Fruit fly (Drosophila melanogaster) whole organism, larva: ENCODE results near the gene cpb.
A peak's percentile ranks its signal among the peaks of the same experiment; 100 is the strongest.

Experiments
- noc ChIP-seq: fragments of 200-800 bp; sonication (Bioruptor generic); optimal IDR thresholded peaks from 3 replicates; lab custom pipeline; 2019; ENCODE audit warnings: missing biosample characterization, mild to moderate bottlenecking, missing genetic modification characterization, moderate library complexity

cpb gene

DNA sequence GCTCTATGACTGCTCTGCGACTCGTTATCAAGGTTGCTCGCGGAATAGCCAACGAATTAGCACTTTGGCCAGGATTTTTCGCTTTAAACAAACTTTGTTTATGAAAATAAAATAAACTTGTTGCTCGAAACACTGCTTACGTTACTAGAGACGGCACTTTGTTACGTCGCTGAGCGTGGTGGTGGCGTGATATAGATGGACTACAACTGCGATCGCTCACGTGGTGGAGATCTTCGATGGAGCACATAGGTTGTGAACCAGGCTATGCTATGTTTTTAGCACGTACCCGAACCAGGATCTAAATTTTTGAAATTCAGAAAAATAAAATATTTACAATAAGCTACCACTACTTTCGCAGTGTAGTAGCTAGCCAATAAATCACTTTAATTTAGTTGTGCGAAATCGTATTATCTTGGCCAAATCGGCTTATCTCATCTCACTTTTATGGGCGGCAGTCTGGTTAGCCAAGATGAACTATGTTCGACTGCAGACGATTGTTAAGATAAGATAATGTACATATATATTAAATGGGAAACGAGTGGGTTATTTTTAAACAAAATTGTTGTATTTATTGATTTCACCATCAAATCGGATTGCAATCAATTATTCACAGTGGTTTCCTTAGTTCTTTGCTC, 11.1 kb downstream of the cpb start, which contains the start of gene frtz:
Gene frtz, minus strand, starts transcription at position 153 of the 635 bp plus-strand sequence.
- peak; percentile 60 for TF ChIP-seq noc

DNA sequence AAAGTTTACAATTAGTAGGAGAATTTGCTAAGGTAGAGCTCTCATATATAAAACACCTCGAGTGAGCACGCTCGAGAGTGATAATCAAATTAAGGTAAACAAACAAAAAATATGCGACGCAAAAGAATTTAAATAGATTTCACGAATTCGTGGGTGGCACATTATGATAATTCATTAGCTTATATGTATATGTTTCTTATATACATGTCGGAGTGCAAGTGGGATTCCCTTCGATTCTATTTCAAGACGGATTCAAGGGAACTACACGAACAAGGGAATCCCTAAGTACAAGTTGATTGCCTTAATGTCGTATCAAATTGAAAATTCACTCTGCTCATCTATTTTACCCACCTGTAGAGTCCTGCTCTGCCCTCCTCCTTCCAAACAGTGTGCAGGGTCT, 12.5 kb downstream of the cpb start:
- no peak for TF ChIP-seq noc

DNA sequence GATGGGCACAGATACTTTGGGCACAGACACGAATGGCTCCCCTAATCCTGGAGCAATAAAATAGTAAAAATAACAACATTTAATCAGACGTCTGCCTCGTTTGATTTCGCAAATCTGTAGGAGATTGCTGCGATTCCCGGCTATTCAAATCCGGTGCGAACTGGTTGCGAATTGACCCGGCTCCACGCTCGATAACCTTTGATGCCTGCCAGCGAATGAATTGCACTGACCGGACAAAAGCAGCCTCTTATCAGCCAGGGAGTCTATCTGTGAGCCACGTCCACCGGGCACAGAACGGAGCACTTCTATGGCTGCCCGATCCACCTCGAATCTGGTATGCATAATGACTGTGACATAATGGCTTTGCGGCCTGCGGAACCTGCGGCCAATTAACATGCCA, 15.3 kb downstream of the cpb start:
- peak; percentile 61 for TF ChIP-seq noc

DNA sequence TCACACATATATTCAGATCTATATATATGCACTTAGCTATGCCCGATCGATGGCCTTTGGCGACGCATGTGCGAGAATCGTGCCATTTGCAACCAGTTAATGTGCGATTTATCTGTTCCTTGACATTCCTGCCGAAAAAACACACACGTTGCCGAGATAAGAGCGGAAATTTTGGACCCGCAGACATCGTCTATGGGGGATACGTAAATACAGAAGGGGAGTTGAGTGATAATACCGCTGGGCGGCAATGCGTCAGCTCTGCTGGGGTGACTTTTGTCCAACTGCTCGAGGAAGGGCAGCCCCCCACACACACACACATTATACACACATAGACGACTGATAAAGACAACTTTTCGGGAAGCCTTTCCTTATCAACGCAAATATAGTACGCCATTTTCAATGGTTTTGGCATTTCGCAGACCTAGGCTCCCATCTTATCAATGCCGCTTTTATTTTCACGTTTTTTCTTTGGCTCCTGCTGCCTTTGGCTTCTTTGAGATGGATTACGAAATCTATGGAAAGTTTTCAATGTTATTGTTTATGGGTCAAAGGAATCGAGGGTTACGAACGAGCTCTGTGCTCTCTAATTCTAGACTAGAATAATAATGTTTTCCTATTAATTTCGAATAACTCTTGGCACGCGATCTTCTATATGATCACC, 16.3 kb downstream of the cpb start:
- peak; percentile 51 for TF ChIP-seq noc

DNA sequence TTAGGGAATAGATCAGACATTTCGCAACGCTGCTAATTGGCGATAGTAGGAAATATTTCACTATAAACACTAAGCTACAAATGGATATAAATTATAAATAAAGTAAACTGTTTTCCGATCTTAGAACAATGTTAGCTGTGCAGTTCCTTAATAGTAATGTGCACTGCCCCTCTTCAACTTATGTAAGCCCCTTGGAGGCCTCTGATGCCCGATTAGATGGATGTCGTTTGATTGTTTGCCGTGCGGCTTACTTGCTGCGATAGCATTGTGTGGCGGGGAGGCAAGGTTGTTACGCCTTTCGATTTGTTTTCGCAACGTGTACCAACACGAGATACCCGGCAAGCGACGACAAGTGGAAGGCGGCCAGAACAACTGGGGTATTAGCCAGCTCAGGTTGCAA, 17.6 kb downstream of the cpb start:
- TF ChIP-seq noc, result no peak

DNA sequence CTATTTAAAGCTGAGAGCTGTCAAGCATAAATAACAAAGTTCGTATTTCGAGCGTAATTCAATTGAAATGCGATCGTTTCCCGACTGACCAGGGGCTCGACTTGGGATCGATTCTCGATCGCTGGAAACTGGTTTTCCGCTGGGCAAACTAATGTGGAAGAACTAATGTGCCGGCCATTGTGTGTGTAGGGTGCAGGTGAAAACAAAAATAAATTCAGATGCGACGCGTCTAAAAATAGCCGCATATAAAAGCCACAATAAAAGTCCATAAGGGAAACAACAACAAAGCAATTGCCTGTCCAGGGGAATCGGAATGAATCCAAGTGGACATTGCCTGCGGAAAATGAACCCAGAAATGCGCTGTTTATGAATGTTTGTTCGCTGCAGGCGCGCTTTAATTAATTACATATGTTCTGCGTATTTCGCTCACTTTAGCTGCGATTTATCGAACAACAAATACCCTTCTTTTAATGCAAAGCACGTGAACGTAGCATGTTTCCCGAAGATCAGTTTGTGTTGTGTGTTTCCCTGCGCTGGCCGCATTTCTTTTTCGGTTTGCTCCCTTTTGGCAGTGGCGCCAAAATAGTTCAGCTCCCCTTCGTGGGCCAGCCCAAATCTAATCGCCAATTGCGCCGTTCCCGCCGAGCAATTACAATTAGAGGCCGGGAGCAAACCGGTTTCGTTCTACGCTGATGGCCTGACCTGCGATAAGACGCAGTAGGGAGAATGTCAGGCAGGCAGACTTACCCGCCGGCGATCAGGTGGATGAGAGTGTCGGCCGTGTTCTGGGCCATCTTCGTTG, 18.6 kb downstream of the cpb start:
- no peak for TF ChIP-seq noc

DNA sequence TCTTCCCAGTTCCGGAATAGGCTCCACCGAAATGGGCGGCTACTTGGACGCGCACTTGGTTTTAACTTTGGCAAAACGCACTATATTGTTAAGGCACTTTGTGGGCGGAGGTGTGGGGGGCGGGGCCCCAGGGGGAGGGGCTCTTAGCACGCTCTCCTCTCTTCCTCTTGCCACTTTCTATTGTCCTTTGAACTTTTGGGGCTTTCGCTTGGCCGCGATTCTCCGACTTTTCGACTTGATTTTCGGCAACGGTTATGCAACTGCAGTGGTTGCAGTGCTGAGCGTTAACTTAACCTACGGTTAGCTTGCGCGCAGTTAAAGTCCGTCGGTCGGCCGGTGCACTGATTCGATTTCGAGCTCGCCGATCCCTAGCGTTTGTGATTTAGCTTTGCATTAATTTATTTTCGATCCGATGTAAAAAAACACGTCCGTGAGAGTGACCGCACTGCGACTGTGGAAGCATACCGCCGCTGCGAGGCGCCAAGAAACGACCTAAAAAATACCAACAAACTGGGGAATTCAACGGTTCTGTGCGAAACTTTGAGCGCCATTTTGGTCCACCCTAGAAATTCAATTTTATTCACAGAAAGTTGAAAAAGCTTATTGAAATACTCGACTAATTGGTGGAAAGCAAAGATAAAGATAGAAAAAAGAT, 19.4 kb downstream of the cpb start, which contains the start of gene Rim2:
Gene Rim2, minus strand, starts transcription at position 452 of the 655 bp plus-strand sequence.
- no peak for TF ChIP-seq noc

DNA sequence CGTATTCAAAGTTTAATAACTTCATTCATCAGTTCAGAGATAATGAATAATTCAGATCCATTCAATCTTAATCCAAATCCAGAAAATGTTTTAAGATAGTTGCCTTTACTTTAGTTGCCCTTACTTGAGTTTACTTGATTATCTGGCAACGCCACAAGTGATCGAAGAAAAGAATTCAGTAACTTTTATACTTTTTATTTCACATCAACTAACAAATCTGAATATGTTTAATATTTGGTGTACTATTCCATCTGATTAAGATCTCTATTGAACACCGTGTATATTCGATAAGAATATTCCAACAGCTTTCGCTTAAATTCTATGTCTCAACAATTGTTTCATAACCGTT, 19.9 kb downstream of the cpb start:
- no peak for TF ChIP-seq noc

DNA sequence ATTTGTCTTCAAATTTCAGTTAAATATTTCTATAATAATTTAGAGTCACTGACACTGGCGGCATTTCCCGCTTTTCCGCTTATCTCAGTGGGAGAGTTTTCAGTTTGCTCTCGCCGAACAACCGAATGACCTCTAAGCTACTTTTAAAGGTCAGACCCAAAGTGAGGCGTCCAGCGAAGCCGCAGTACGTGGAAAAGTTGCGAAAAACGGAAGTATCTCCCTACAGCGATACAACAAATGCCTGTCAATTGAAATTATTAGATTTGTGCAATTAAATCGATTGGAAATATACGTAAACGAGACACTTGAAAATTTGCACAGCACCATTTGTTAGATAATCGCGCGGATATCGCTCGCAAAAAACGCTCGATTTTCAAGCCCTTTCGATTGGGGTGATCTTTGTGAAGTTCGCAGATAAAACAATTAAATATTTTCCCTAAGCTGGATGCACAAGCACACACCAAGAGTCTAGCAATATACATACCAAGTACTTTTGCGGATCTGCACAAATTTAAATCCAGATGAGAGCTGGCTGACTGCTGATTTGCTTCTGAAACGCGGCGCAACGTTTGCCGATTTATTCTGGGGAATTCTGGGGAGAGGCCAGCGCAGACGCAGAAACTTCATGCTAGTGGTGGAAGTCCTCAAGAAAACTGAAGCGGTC, 22.6 kb downstream of the cpb start:
- TF ChIP-seq noc, result no peak

DNA sequence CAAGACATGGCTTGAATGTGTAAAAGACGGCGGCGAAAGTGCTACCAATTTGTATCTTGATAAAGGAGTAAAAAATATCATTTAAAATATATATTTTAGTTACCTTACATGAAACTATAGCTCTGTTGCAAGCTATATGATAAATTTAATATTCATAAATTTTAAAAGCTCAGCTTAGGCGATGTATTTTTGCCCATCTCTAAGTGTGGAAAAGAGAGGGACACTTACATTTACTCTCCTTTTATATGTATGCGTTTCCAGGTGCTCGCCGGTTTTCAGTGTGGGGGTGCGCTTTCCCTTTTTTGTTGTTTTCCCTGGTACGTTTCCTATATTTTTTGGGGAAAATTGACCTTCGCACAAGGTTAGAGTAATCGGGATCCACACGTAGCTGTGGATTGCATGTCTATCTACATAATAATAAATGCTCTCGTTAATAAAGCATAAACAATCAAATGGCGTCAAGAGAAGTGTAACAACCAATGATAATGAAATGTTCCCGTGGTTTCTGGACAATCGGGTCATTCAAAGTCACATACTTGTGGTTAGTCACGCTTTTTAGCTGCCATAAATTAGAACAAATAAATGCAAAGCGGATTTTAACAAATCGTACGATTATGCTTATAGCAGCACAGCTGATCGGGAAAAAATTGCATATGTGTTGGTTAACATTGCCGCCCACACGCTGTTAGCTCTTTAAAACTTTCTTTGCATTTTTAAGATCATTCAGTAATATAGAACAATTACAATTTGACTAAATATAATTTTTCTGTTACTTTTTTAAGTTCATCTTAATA, 23.3 kb downstream of the cpb start:
- peak; percentile 100 for TF ChIP-seq noc

DNA sequence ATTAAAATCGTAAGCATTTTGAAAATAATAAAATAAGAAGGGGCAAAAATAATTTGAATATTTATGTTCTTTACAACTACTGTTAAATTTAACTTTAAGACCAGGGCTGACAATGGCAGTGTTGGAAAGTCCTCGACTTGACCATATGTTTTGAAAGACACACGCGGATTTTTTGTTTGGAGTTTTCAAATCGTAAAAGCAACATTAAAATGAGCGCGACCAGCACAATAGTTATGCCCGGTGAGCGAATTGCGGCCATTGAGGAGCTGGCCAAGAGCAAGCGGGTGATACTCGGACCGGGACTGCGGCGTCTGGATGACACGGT, 23.9 kb downstream of the cpb start, which contains the start of gene Rrp40:
Gene Rrp40, plus strand, starts transcription at position 113 of the 325 bp plus-strand sequence.
- no peak for TF ChIP-seq noc

DNA sequence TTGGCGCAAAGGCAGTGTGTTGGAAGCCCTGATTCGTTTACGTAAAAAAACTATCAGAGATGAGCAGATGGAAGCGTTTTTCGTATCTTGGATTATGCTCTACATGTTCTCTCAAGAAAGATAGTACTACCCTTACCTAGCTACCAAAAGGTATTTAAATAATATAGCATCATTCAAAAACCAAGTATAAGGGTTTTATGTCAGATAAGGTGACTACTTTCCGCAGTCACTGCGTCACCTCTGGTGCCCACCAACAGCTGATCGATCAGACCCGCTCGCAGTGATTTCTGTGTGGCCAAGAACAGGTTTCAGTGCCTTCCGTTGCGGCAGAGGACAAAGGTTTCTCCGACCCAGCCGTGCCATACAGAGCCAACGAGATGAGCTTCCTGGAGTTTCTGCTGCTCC, 24.9 kb downstream of the cpb start, which contains the start of the genes Eno and CG31937:
Gene Eno, minus strand, starts transcription at position 30 of the 405 bp plus-strand sequence.
Gene CG31937, plus strand, starts transcription at position 281 of the 405 bp plus-strand sequence.
- peak; percentile 74 for TF ChIP-seq noc

DNA sequence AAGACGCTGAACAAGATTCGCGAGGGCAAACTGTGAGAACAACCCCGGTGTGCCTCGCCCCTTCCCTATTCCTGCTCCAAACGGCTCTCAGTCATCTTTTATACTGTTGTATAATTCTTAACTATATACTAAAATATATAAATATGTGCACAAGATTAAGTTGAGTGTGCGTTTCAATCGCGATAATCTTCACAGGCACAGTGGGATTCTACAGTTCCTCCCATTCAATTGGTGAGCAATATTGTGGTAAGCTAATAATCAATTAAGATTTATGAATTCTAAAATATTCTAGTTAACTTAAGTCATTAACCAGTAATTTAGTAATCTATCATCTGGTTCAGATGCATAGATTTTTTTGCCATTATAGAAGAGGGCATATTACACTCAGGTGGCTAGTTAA, 26.2 kb downstream of the cpb start:
- TF ChIP-seq noc, result peak; percentile 80

DNA sequence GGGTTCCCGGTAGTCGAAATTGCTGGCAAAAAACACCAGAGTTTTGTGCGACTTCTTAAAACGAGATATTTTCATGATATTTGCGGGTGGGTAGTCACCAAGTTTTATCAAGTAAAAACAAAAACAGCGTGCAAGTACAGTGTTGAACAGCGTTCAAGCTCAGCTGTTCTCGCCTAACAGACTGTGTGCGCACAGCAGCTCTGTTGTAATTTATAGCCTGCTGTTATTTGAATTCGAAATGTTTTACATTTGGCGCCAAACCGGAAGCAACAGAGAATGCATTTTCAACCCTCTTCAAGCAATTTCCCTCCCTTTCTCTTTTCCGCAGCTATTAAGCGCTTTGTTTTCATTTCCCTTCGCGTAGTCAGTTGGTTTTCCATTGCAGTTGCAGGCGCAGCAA, 27.5 kb downstream of the cpb start, which contains the start of the genes CG17652 and CG17646:
Gene CG17652, minus strand, starts transcription at position 168 of the 400 bp plus-strand sequence.
Gene CG17646, plus strand, starts transcription at position 336 of the 400 bp plus-strand sequence.
- no peak for TF ChIP-seq noc

DNA sequence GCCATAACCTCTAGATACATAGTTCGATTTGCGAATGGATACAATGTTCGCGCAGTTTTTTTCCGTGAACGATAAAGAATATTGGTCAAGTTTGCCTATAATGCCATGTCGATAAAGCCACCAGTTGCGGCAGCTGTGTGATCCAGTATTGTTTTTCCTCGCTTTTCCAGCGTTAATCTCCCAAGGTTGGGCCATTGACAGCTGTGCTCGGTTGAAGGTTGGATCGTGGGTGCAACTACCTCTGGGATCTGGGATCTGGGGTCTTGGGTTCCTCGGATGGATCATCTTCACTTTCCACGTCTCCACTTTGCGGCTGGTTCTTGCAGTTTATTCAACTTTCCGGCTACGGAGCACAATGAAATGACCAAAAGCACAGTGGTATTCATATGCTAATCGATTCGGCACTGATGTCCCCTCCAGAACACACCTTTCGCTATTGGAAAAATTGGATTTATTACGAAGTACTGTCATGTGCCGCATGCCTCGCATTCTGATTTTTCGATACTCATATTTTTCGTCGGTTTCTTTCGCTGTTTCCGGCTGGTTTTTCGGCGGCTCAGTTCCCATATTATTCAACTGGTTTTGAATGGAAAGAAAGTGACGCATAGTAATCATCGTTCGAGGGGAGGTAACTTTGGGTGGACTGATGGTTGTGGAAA, 28.6 kb downstream of the cpb start:
- TF ChIP-seq noc, result no peak
